Worm (Caenorhabditis elegans): ENCODE results near the gene F43E2.6.
A peak's percentile ranks its signal among the peaks of the same experiment; 100 is the strongest.

The F43E2.6 gene

ce11 chrII:7323925-7324324 lies 44.7 kb downstream of the F43E2.6 start, which contains the start of gene F21D12.3:
F21D12.3 (minus strand) TSS chrII:7324025.
- TF ChIP-seq Y53G8AR.9 (GFP tag; conservative IDR thresholded peaks at IDR 0.05) (0 out of 2 replicates have a peak, but pooled peaks have one; percentile 24), nfya-1 (tag; optimal IDR thresholded peaks at IDR 0.05; ENCODE audit: borderline replicate concordance, insufficient read depth) (no peak), F52B5.7 (tag; optimal IDR thresholded peaks at IDR 0.05) (peak; percentile 27), him-1 (tag; optimal IDR thresholded peaks at IDR 0.05) (no peak), sptf-2 (GFP tag; optimal IDR thresholded peaks at IDR 0.05) (no peak), madf-8 (GFP tag; conservative IDR thresholded peaks at IDR 0.05) (no peak), chd-7 (tag; optimal IDR thresholded peaks at IDR 0.05) (peak; percentile 26), ceh-40 (GFP tag; IDR thresholded peaks at IDR 0.05) (no peak), mxl-1 (tag; optimal IDR thresholded peaks at IDR 0.05) (no peak), Y67H2A.10 (GFP tag; conservative IDR thresholded peaks at IDR 0.05) (no peak), nfyb-1 (GFP tag; IDR thresholded peaks at IDR 0.05) (0 out of 2 replicates have a peak, but pooled peaks have one; percentile 33), egl-18 (GFP tag; IDR thresholded peaks at IDR 0.05) (no peak), egrh-3 (GFP tag; IDR thresholded peaks at IDR 0.05) (no peak), ceh-58 (GFP tag; IDR thresholded peaks at IDR 0.05) (0 out of 2 replicates have a peak, but pooled peaks have one; percentile 32), attf-5 (GFP tag; optimal IDR thresholded peaks at IDR 0.05) (no peak), aptf-2 (GFP tag; conservative IDR thresholded peaks at IDR 0.05) (no peak), hrde-1 (tag; optimal IDR thresholded peaks at IDR 0.05; ENCODE audit: borderline replicate concordance) (no peak), K12H6.12 (tag; optimal IDR thresholded peaks at IDR 0.05) (no peak), lin-35 (GFP tag; optimal IDR thresholded peaks at IDR 0.05) (no peak), C06A6.2 (GFP tag; conservative IDR thresholded peaks at IDR 0.05) (no peak), ztf-25 (GFP tag; IDR thresholded peaks at IDR 0.05) (no peak), repo-1 (tag; optimal IDR thresholded peaks at IDR 0.05) (no peak), ztf-22 (GFP tag; optimal IDR thresholded peaks at IDR 0.05) (no peak), cebp-2 (GFP tag; IDR thresholded peaks at IDR 0.05) (no peak), mes-4 (tag; optimal IDR thresholded peaks at IDR 0.05) (no peak), ZK185.1 (tag; optimal IDR thresholded peaks at IDR 0.05; ENCODE audit: poor library complexity, severe bottlenecking) (no peak), unc-130 (GFP tag; optimal IDR thresholded peaks at IDR 0.05) (no peak), F33H1.4 (GFP tag; IDR thresholded peaks at IDR 0.05) (0 out of 2 replicates have a peak, but pooled peaks have one; percentile 11), efl-1 (GFP tag; optimal IDR thresholded peaks at IDR 0.05) (no peak)

ce11 chrII:7323317-7323716 lies 45.3 kb downstream of the F43E2.6 start:
- TF ChIP-seq nfyb-1 (GFP tag; IDR thresholded peaks at IDR 0.05) (peak; percentile 55; the same call in 1 of the 2 replicates), ceh-27 (GFP tag; optimal IDR thresholded peaks at IDR 0.05) (no peak), dox-1 (GFP tag; IDR thresholded peaks at IDR 0.05) (no peak), rcor-1 (GFP tag; IDR thresholded peaks at IDR 0.05) (0 out of 2 replicates have a peak, but pooled peaks have one; percentile 18), egrh-3 (GFP tag; IDR thresholded peaks at IDR 0.05) (no peak), lin-35 (GFP tag; optimal IDR thresholded peaks at IDR 0.05) (peak in 1 of 3 experiments; percentile 41), fkh-3 (tag; optimal IDR thresholded peaks at IDR 0.05) (no peak)

- peak; percentile 42 for TF ChIP-seq attf-5 (GFP tag; optimal IDR thresholded peaks at IDR 0.05)
- peak; percentile 18 for TF ChIP-seq B0035.1 (tag; optimal IDR thresholded peaks at IDR 0.05)
- peak; percentile 63 for TF ChIP-seq K12H6.12 (tag; optimal IDR thresholded peaks at IDR 0.05)
- TF ChIP-seq Y79H2A.3 (GFP tag; conservative IDR thresholded peaks at IDR 0.05), result no peak
- no peak for TF ChIP-seq tbp1 (GFP tag; optimal IDR thresholded peaks at IDR 0.05)
- TF ChIP-seq cebp-1 (GFP tag; IDR thresholded peaks at IDR 0.05), result peak; percentile 48; the same call in 1 of the 2 replicates
- peak; percentile 73 for TF ChIP-seq cebp-1 (tag; optimal IDR thresholded peaks at IDR 0.05)
- TF ChIP-seq mel-28 (tag; optimal IDR thresholded peaks at IDR 0.05; ENCODE audit: borderline replicate concordance), result no peak
- TF ChIP-seq atf-7 (tag; optimal IDR thresholded peaks at IDR 0.05), result peak; percentile 60
- TF ChIP-seq hmg-20 (GFP tag; IDR thresholded peaks at IDR 0.05), result no peak
- peak in 1 of 3 experiments; percentile 14 for TF ChIP-seq lin-35 (GFP tag; optimal IDR thresholded peaks at IDR 0.05)
- 0 out of 2 replicates have a peak, but pooled peaks have one; percentile 23 for TF ChIP-seq B0336.3 (GFP tag; IDR thresholded peaks at IDR 0.05)
- TF ChIP-seq F57C9.4 (tag; optimal IDR thresholded peaks at IDR 0.05), result peak; percentile 19
- TF ChIP-seq ama-1 (optimal IDR thresholded peaks at IDR 0.05), result no peak
- peak in 1 of 2 experiments; percentile 25 for TF ChIP-seq ama-1 (GFP tag; optimal IDR thresholded peaks at IDR 0.05)
- TF ChIP-seq athp-1 (tag; optimal IDR thresholded peaks at IDR 0.05), result peak; percentile 62
- no peak for TF ChIP-seq hmg-1.2 (GFP tag; IDR thresholded peaks at IDR 0.05)
- 0 out of 2 replicates have a peak, but pooled peaks have one; percentile 82 for TF ChIP-seq aptf-3 (GFP tag; IDR thresholded peaks at IDR 0.05)
These were observed 49.2 kb downstream of the F43E2.6 start for ce11 chrII:7319471-7319870.

Measured in whole organism, young adult.